Fruit fly (Drosophila melanogaster) S2 (cell line): ENCODE measurements around the gene Upf2.

Source experiments
- CG8478 ChIP-seq: fragments of >200 bp; optimal IDR thresholded peaks from 2 replicates; lab custom pipeline; 2018
- CTCF ChIP-seq, 2 experiments: fragments of >200 bp; optimal IDR thresholded peaks; 2 replicates each; lab custom pipeline; 2018

- no peak for TF ChIP-seq CG8478 (lab: Kevin White, UChicago)
- TF ChIP-seq CTCF (optimal IDR thresholded peaks at IDR 0.05; lab: Kevin White, UChicago): no peak
These were observed 4.9 kb upstream of the Upf2 start for dm6 chrX:8080174-8080573.
